Fruit fly (Drosophila melanogaster): Measurements from ENCODE around the gene Ir100a.

Gene Ir100a

DNA sequence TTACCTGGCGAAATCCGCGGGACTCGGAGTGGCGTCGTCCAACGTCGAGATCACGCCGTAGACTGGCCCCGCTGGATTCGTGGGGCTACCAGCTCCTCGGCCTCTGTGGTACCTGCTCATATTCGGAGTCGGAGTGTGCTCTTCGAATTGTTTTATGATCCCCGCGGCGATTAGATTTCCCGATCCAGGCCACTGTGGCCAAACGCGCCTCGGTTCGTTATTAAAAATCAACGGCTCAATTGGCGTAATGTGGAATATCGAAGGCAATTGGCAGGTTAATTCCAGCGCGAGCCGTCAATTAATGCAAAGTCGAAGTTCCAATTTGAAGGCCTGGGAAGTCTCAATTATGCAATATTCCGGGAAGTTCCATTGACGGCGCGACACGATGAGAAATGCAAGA, 8.9 kb downstream of the Ir100a start:
- TF ChIP-seq cwo (GFP tag; optimal IDR thresholded peaks at IDR 0.05) = no peak
- TF ChIP-seq sr (GFP tag; IDR thresholded peaks at IDR 0.05) = 0 out of 3 replicates have a peak, but pooled peaks have one; percentile 26
- no peak for TF ChIP-seq CG9727 (GFP tag; optimal IDR thresholded peaks at IDR 0.05)
- no peak for TF ChIP-seq CG7556 (GFP tag; optimal IDR thresholded peaks at IDR 0.05)
- no peak for TF ChIP-seq HLH4C (GFP tag; IDR thresholded peaks at IDR 0.05; ENCODE audit: partially characterized antibody)
- no peak for TF ChIP-seq p53 (GFP tag; optimal IDR thresholded peaks at IDR 0.05)
- no peak for TF ChIP-seq chn (GFP tag; optimal IDR thresholded peaks at IDR 0.05)
- TF ChIP-seq hkb (optimal IDR thresholded peaks at IDR 0.05) = no peak
- no peak for TF ChIP-seq hkb (GFP tag; IDR thresholded peaks at IDR 0.05)
- TF ChIP-seq Aef1 (GFP tag; IDR thresholded peaks at IDR 0.05) = no peak
- TF ChIP-seq schlank (tag; optimal IDR thresholded peaks at IDR 0.05) = no peak
- no peak for TF ChIP-seq nau (GFP tag; optimal IDR thresholded peaks at IDR 0.05)
- TF ChIP-seq pros (GFP tag; optimal IDR thresholded peaks at IDR 0.05) = no peak
- TF ChIP-seq CG6272 (GFP tag; IDR thresholded peaks at IDR 0.05) = no peak
- peak in 1 of 2 experiments; percentile 88 for TF ChIP-seq Pdp1 (GFP tag; optimal IDR thresholded peaks at IDR 0.05)
- TF ChIP-seq Med (GFP tag) = peak; percentile 18
- TF ChIP-seq Elba2 (GFP tag; optimal IDR thresholded peaks at IDR 0.05) = no peak
- no peak for TF ChIP-seq CG10267 (tag; optimal IDR thresholded peaks at IDR 0.05)
- TF ChIP-seq Vsx1 (GFP tag; optimal IDR thresholded peaks at IDR 0.05) = no peak
- TF ChIP-seq fd64A (GFP tag; optimal IDR thresholded peaks at IDR 0.05) = no peak
- no peak for TF ChIP-seq Nf-YA (GFP tag; IDR thresholded peaks at IDR 0.05)
- TF ChIP-seq grn (GFP tag; optimal IDR thresholded peaks at IDR 0.05) = peak; percentile 28
- TF ChIP-seq CG10543 (GFP tag; optimal IDR thresholded peaks at IDR 0.05) = peak; percentile 5
- TF ChIP-seq CG14050 (GFP tag; IDR thresholded peaks at IDR 0.05) = no peak
- TF ChIP-seq Sox100B (GFP tag; optimal IDR thresholded peaks at IDR 0.05) = no peak
- TF ChIP-seq Deaf1 (tag; optimal IDR thresholded peaks at IDR 0.05) = peak; percentile 25
- TF ChIP-seq CG14014 (GFP tag; IDR thresholded peaks at IDR 0.05) = no peak
- no peak for TF ChIP-seq CG11085 (GFP tag; IDR thresholded peaks at IDR 0.05)
- peak; percentile 24 for TF ChIP-seq CG13894 (tag; optimal IDR thresholded peaks at IDR 0.05)
- TF ChIP-seq sens (GFP tag) = peak; percentile 75
- TF ChIP-seq nerfin-1 (tag; optimal IDR thresholded peaks at IDR 0.05) = no peak
- TF ChIP-seq dati (GFP tag; IDR thresholded peaks at IDR 0.05) = no peak
- TF ChIP-seq Fer3 (tag; optimal IDR thresholded peaks at IDR 0.05) = no peak
- TF ChIP-seq Xrp1 (GFP tag; IDR thresholded peaks at IDR 0.05) = no peak
- TF ChIP-seq CG12659 (GFP tag; optimal IDR thresholded peaks at IDR 0.05) = no peak
- no peak for TF ChIP-seq CG4424 (GFP tag; optimal IDR thresholded peaks at IDR 0.05)
- TF ChIP-seq CG17186 (GFP tag; optimal IDR thresholded peaks at IDR 0.05) = no peak
- no peak for TF ChIP-seq Hr78 (GFP tag; optimal IDR thresholded peaks at IDR 0.05)
- no peak for TF ChIP-seq hth (optimal IDR thresholded peaks at IDR 0.05)
- no peak for TF ChIP-seq B-H1 (GFP tag; IDR thresholded peaks at IDR 0.05)
- TF ChIP-seq CG9817 (tag; optimal IDR thresholded peaks at IDR 0.05) = no peak
- no peak for TF ChIP-seq nmo (GFP tag; optimal IDR thresholded peaks at IDR 0.05)
- TF ChIP-seq CG16813 (GFP tag; IDR thresholded peaks at IDR 0.05; ENCODE audit: partially characterized antibody) = 0 out of 3 replicates have a peak, but pooled peaks have one; percentile 38
- no peak for TF ChIP-seq gsb (GFP tag; IDR thresholded peaks at IDR 0.05)
- TF ChIP-seq CG6765 (GFP tag; optimal IDR thresholded peaks at IDR 0.05) = no peak

All from whole organism, embryonic.